Fruit fly (Drosophila melanogaster): ENCODE measurements around the gene vret.

vret gene

DNA sequence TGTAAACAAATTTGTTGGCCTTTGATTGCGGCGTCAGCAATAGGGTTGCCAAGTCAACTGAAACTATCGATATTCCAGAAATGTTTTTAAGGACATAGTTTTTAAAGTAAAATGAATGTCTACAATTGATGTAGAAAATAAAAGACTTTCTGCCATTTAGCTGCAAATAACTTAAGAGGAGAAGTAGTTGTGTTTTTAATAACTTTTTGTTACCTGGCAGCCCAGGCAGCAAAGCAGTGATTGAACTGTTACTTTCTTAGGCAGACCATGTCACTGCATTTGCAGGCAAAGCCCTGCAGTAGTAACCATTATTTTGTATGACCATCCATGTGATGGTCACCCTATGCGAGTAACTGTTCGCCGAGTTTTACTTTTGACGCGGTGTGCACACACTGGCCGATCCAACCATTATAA, 5.2 kb upstream of the vret start, which contains the start of the genes rumi, CG7029 and Usp12-46 (continued):
- TF ChIP-seq phol (tag; optimal IDR thresholded peaks at IDR 0.05): peak; percentile 90
- peak; percentile 90 for TF ChIP-seq lab (GFP tag; optimal IDR thresholded peaks at IDR 0.05)
- TF ChIP-seq fru (optimal IDR thresholded peaks at IDR 0.05): no peak
- 0 out of 2 replicates have a peak, but pooled peaks have one; percentile 39 for TF ChIP-seq dati (GFP tag; IDR thresholded peaks at IDR 0.05)
- peak; percentile 74 for TF ChIP-seq crc (GFP tag; optimal IDR thresholded peaks at IDR 0.05)
- TF ChIP-seq chm (GFP tag; IDR thresholded peaks at IDR 0.05): peak; percentile 79; the same call in 1 of the 2 replicates
- peak; percentile 76 for TF ChIP-seq fd102C (GFP tag; optimal IDR thresholded peaks at IDR 0.05)
- TF ChIP-seq chinmo (GFP tag; IDR thresholded peaks at IDR 0.05; ENCODE audit: partially characterized antibody): peak; percentile 86; the same call in 3 of the 4 replicates
- peak; percentile 80 for TF ChIP-seq pnt (GFP tag; optimal IDR thresholded peaks at IDR 0.05)
- peak; percentile 61; the same call in 1 of the 2 replicates for TF ChIP-seq Poxn (GFP tag; IDR thresholded peaks at IDR 0.05)
- peak; percentile 80 for TF ChIP-seq CG3281 (GFP tag; optimal IDR thresholded peaks at IDR 0.05)
- TF ChIP-seq B-H2 (GFP tag; optimal IDR thresholded peaks at IDR 0.05): peak; percentile 82
- TF ChIP-seq CG17802 (tag; optimal IDR thresholded peaks at IDR 0.05): peak; percentile 61
- peak; percentile 69 for TF ChIP-seq slou (GFP tag; optimal IDR thresholded peaks at IDR 0.05)
- peak; percentile 44 for TF ChIP-seq gfzf (GFP tag; optimal IDR thresholded peaks at IDR 0.05)
- TF ChIP-seq Sry-δ (GFP tag; optimal IDR thresholded peaks at IDR 0.05): peak; percentile 82
- no peak for TF ChIP-seq Hr39 (optimal IDR thresholded peaks at IDR 0.05)
- TF ChIP-seq pfk (GFP tag; optimal IDR thresholded peaks at IDR 0.05): peak; percentile 38
- TF ChIP-seq kay (GFP tag; optimal IDR thresholded peaks at IDR 0.05): peak; percentile 79
- TF ChIP-seq kah (GFP tag; optimal IDR thresholded peaks at IDR 0.05): no peak
- peak; percentile 76 for TF ChIP-seq CG12942 (GFP tag; optimal IDR thresholded peaks at IDR 0.05)
- peak; percentile 47 for TF ChIP-seq CG8281 (tag; optimal IDR thresholded peaks at IDR 0.05)
- peak; percentile 91 for TF ChIP-seq CG2712 (tag; optimal IDR thresholded peaks at IDR 0.05)
- TF ChIP-seq CG30403 (GFP tag; optimal IDR thresholded peaks at IDR 0.05): peak; percentile 91
- peak; percentile 85 to 92 for TF ChIP-seq dpn (GFP tag; optimal IDR thresholded peaks at IDR 0.05)
- peak; percentile 83 for TF ChIP-seq Hmr (GFP tag; optimal IDR thresholded peaks at IDR 0.05)
- TF ChIP-seq CG4854 (GFP tag; optimal IDR thresholded peaks at IDR 0.05): peak; percentile 84
- TF ChIP-seq ems (GFP tag; optimal IDR thresholded peaks at IDR 0.05): peak; percentile 85
- TF ChIP-seq CG8359 (GFP tag; optimal IDR thresholded peaks at IDR 0.05; ENCODE audit: borderline replicate concordance): peak; percentile 32
- TF ChIP-seq CG10462 (GFP tag; optimal IDR thresholded peaks at IDR 0.05): peak; percentile 73
- TF ChIP-seq CG13894 (tag; optimal IDR thresholded peaks at IDR 0.05): peak; percentile 80
- peak; percentile 83 for TF ChIP-seq CG18599 (GFP tag; optimal IDR thresholded peaks at IDR 0.05)
- no peak for TF ChIP-seq z (GFP tag; IDR thresholded peaks at IDR 0.05)
- TF ChIP-seq CG1024 (GFP tag; IDR thresholded peaks at IDR 0.05): peak; percentile 73
- peak; percentile 63 for TF ChIP-seq CG6765 (GFP tag; optimal IDR thresholded peaks at IDR 0.05)
- peak; percentile 85 for TF ChIP-seq CG7839 (tag; optimal IDR thresholded peaks at IDR 0.05)
- TF ChIP-seq NFAT (GFP tag; IDR thresholded peaks at IDR 0.05): peak; percentile 84
- peak; percentile 81 for TF ChIP-seq CG18476 (GFP tag; optimal IDR thresholded peaks at IDR 0.05)
- TF ChIP-seq gem (tag; optimal IDR thresholded peaks at IDR 0.05): peak; percentile 92
- TF ChIP-seq ERR (GFP tag; optimal IDR thresholded peaks at IDR 0.05): peak; percentile 83
- peak; percentile 75 for TF ChIP-seq al (GFP tag; IDR thresholded peaks at IDR 0.05)
- TF ChIP-seq pan (optimal IDR thresholded peaks at IDR 0.05): no peak
- peak in 1 of 2 experiments; percentile 88 for TF ChIP-seq pan (GFP tag; optimal IDR thresholded peaks at IDR 0.05 in 1 of 2, IDR thresholded peaks at IDR 0.05 in 1 of 2)
- TF ChIP-seq CG34422 (GFP tag; IDR thresholded peaks at IDR 0.05): peak; percentile 90
- peak; percentile 89 for TF ChIP-seq CG32532 (GFP tag; IDR thresholded peaks at IDR 0.05)
- TF ChIP-seq CG10267 (tag; optimal IDR thresholded peaks at IDR 0.05): peak; percentile 80
- peak in 1 of 2 experiments; percentile 1 for TF ChIP-seq Trl (optimal IDR thresholded peaks at IDR 0.05)
- peak; percentile 92 for TF ChIP-seq Trl (GFP tag; optimal IDR thresholded peaks at IDR 0.05)
- peak; percentile 88 for TF ChIP-seq Hr3 (GFP tag; optimal IDR thresholded peaks at IDR 0.05)
- TF ChIP-seq danr (GFP tag; IDR thresholded peaks at IDR 0.05): peak; percentile 53; the same call in 1 of the 2 replicates
- peak; percentile 71 for TF ChIP-seq wdn (GFP tag; IDR thresholded peaks at IDR 0.05)
- peak; percentile 69 for TF ChIP-seq cato (GFP tag; optimal IDR thresholded peaks at IDR 0.05; ENCODE audit: borderline replicate concordance)

Measured in whole organism, embryonic.